Worm (Caenorhabditis elegans) whole organism, L3 larva: ENCODE results near the gene exos-2.

Source experiments
- R02D3.7 ChIP-seq: fragments of 150-350 bp; optimal IDR thresholded peaks from 2 replicates; lab custom pipeline; 2014; ENCODE audit warnings: missing biosample characterization, missing genetic modification characterization
- ama-1 ChIP-seq: fragments of 150-350 bp; optimal IDR thresholded peaks from 2 replicates; lab custom pipeline; 2018
- fos-1 ChIP-seq: fragments of 150-350 bp; optimal IDR thresholded peaks from 2 replicates; lab custom pipeline; 2014; ENCODE audit warnings: missing biosample characterization, missing genetic modification characterization
- ztf-11 ChIP-seq: fragments of 150-350 bp; optimal IDR thresholded peaks from 2 replicates; lab custom pipeline; 2014; ENCODE audit warnings: missing biosample characterization, missing genetic modification characterization

DNA sequence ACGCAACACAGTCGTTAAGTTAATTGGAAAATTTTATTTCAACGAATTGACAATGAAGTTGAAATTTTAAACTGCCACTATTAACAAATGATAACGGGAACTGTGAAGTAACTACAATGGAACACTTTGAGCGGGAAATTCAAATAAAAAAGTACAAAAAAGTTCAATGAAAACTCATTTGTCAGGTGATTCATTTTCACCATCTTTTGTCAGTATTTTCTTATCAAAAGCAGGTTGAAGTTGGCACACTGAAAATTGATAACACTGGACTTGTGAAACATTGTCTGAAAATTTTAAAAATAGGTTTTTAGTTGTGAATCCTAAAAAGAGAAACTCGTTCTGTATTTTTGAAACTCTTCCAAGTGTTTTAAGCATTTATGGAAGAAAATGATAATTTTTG is 18.1 kb downstream of the exos-2 start:
- TF ChIP-seq fos-1 (tag; lab: Kevin White, UChicago) = no peak
- TF ChIP-seq ztf-11 (tag; lab: Kevin White, UChicago) = no peak
- no peak for TF ChIP-seq R02D3.7 (tag; lab: Kevin White, UChicago)
- no peak for TF ChIP-seq ama-1 (lab: Kevin White, UChicago)
